Fruit fly (Drosophila melanogaster): Measurements from ENCODE around the gene mab-21.
A peak's percentile ranks its signal among the peaks of the same experiment; 100 is the strongest.

The mab-21 gene

DNA sequence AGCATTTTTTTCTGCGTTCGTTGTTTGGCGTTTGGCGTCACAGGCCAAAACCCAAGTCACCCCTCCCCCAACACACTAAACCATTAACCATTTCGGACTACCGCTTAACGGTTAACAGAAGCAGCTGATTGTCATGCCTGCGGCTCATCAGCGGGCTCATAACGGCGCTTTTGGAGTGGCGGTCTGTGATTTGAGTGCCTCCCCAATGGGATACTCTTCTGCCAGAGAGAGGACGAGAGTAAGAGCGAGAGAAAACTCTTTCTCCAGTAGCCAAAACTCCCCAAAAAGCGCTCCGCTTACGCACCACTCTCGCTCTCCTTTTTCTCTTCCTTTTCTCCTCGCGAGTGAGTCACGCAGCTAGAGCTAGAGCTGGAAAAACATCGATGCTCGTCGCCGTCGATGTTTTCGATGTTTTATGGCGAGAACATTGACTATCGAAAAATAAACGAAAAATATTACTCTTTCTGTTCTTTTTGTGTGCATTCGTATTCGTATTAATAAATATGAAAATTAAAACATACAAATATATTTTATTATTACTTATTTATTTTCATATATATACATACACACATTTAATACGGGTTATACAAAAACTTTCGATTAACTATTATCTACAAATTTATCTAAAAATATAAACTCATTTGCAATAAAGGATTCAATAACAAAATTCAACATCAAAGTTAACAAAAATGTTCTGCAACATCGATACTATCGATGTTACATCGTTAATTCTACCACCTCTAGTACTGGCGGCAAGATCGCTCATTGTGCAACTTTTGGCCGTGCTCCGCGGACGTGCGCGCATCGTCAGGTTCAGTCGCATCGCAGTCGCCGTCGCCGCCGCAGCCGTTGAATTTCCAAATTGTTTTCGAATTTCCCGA, 47.2 kb downstream of the mab-21 start, which contains the start of gene Grip (continued):
- TF ChIP-seq Rfx (GFP tag; IDR thresholded peaks at IDR 0.05): peak; percentile 36; the same call in 1 of the 2 replicates
- TF ChIP-seq crp (GFP tag; optimal IDR thresholded peaks at IDR 0.05): peak in 1 of 2 experiments; percentile 56
- TF ChIP-seq CG7357 (GFP tag; IDR thresholded peaks at IDR 0.05): 0 out of 3 replicates have a peak, but pooled peaks have one; percentile 20
- peak; percentile 1 for TF ChIP-seq Abd-B (GFP tag; optimal IDR thresholded peaks at IDR 0.05)
- peak; percentile 27 for TF ChIP-seq Xbp1 (GFP tag; optimal IDR thresholded peaks at IDR 0.05)
- TF ChIP-seq CG4360 (GFP tag; IDR thresholded peaks at IDR 0.05): no peak
- no peak for TF ChIP-seq wdn (GFP tag; IDR thresholded peaks at IDR 0.05)
- peak; percentile 27 for TF ChIP-seq fd96Cb (tag; optimal IDR thresholded peaks at IDR 0.05)
- 0 out of 2 replicates have a peak, but pooled peaks have one; percentile 8 for TF ChIP-seq Adf1 (GFP tag; IDR thresholded peaks at IDR 0.05)
- TF ChIP-seq CG1233 (GFP tag; optimal IDR thresholded peaks at IDR 0.05): peak; percentile 8
- peak; percentile 59 for TF ChIP-seq bbx (GFP tag; IDR thresholded peaks at IDR 0.05; ENCODE audit: partially characterized antibody)
- no peak for TF ChIP-seq CG12769 (tag; optimal IDR thresholded peaks at IDR 0.05)
- peak; percentile 31; the same call in 2 of the 3 replicates for TF ChIP-seq Opbp (GFP tag; IDR thresholded peaks at IDR 0.05; ENCODE audit: partially characterized antibody)
- TF ChIP-seq CG9817 (tag; optimal IDR thresholded peaks at IDR 0.05): peak; percentile 12
- peak; percentile 73 for TF ChIP-seq kay (GFP tag; optimal IDR thresholded peaks at IDR 0.05)
- TF ChIP-seq ac (GFP tag; optimal IDR thresholded peaks at IDR 0.05): no peak
- TF ChIP-seq Sry-δ (GFP tag; optimal IDR thresholded peaks at IDR 0.05): peak; percentile 65
- TF ChIP-seq CG7372 (GFP tag; IDR thresholded peaks at IDR 0.05): no peak
- TF ChIP-seq Lpt (GFP tag; optimal IDR thresholded peaks at IDR 0.05): no peak
- TF ChIP-seq yki (optimal IDR thresholded peaks at IDR 0.05): peak; percentile 69
- TF ChIP-seq vnd (GFP tag; IDR thresholded peaks at IDR 0.05; ENCODE audit: partially characterized antibody): peak; percentile 51; the same call in 1 of the 3 replicates
- TF ChIP-seq BEAF-32 (GFP tag; optimal IDR thresholded peaks at IDR 0.05): peak; percentile 68
- TF ChIP-seq bsh (GFP tag; optimal IDR thresholded peaks at IDR 0.05): peak in 1 of 2 experiments; percentile 38
- TF ChIP-seq Trl (optimal IDR thresholded peaks at IDR 0.05): peak; percentile 58 to 84
- no peak for TF ChIP-seq Trl (GFP tag; optimal IDR thresholded peaks at IDR 0.05)
- no peak for TF ChIP-seq wor (GFP tag; IDR thresholded peaks at IDR 0.05)
- TF ChIP-seq gsb-n (tag; optimal IDR thresholded peaks at IDR 0.05): peak; percentile 18
- TF ChIP-seq twi (tag; optimal IDR thresholded peaks at IDR 0.05): peak; percentile 1
- TF ChIP-seq CG9932 (GFP tag; IDR thresholded peaks at IDR 0.05): peak; percentile 46
- TF ChIP-seq CG9215 (GFP tag; IDR thresholded peaks at IDR 0.05): 0 out of 2 replicates have a peak, but pooled peaks have one; percentile 13
- TF ChIP-seq HLHmδ (GFP tag; optimal IDR thresholded peaks at IDR 0.05): peak; percentile 64
- no peak for TF ChIP-seq CG34376 (GFP tag; optimal IDR thresholded peaks at IDR 0.05)
- TF ChIP-seq psq (GFP tag; optimal IDR thresholded peaks at IDR 0.05): no peak
- TF ChIP-seq sens-2 (GFP tag; IDR thresholded peaks at IDR 0.05): no peak
- TF ChIP-seq odd (GFP tag; optimal IDR thresholded peaks at IDR 0.05): no peak
- peak; percentile 15 for TF ChIP-seq CG30020 (tag; optimal IDR thresholded peaks at IDR 0.05)
- no peak for TF ChIP-seq CG11247 (GFP tag; IDR thresholded peaks at IDR 0.05)
- TF ChIP-seq Oli (tag; optimal IDR thresholded peaks at IDR 0.05): peak; percentile 16
- peak; percentile 27 for TF ChIP-seq trem (tag; optimal IDR thresholded peaks at IDR 0.05)
- TF ChIP-seq cwo (GFP tag; optimal IDR thresholded peaks at IDR 0.05): no peak
- TF ChIP-seq CG12299 (tag; optimal IDR thresholded peaks at IDR 0.05): peak; percentile 7
- peak; percentile 48 for TF ChIP-seq Sox100B (GFP tag; optimal IDR thresholded peaks at IDR 0.05)
- peak in 1 of 2 experiments; percentile 84 for TF ChIP-seq Pdp1 (GFP tag; optimal IDR thresholded peaks at IDR 0.05)
- TF ChIP-seq CG13424 (tag; optimal IDR thresholded peaks at IDR 0.05): peak; percentile 54
- peak; percentile 30; the same call in 1 of the 2 replicates for TF ChIP-seq Xrp1 (GFP tag; IDR thresholded peaks at IDR 0.05)
- TF ChIP-seq dysf (GFP tag; IDR thresholded peaks at IDR 0.05): no peak; the same call in 2 of the 3 replicates
- peak; percentile 7 for TF ChIP-seq gcm (GFP tag; optimal IDR thresholded peaks at IDR 0.05)
- no peak for TF ChIP-seq sd (tag; optimal IDR thresholded peaks at IDR 0.05)
